Worm (Caenorhabditis elegans) whole organism, early embryonic: ENCODE data around the gene ZK1240.9.

ENCODE experiments used
- B0310.2 ChIP-seq: sonication (generic microtip); optimal IDR thresholded peaks from 2 replicates; lab custom pipeline; 2016; ENCODE audit warnings: mild to moderate bottlenecking, missing genetic modification characterization, missing compliant biosample characterization
- F13C5.2 ChIP-seq: sonication (generic microtip); optimal IDR thresholded peaks from 2 replicates; lab custom pipeline; 2017; ENCODE audit warnings: mild to moderate bottlenecking, missing genetic modification characterization, inconsistent platforms, missing compliant biosample characterization
- aly-1 ChIP-seq: sonication (generic microtip); optimal IDR thresholded peaks from 2 replicates; lab custom pipeline; 2016; ENCODE audit warnings: missing genetic modification characterization, missing compliant biosample characterization
- ama-1 ChIP-seq: fragments of 150-350 bp; optimal IDR thresholded peaks from 2 replicates; lab custom pipeline; 2014
- ceh-13 ChIP-seq: fragments of 200-800 bp; sonication (Bioruptor generic); optimal IDR thresholded peaks from 2 replicates; lab custom pipeline; 2018; ENCODE audit warnings: mild to moderate bottlenecking, missing genetic modification characterization, missing compliant biosample characterization
- ceh-36 ChIP-seq: sonication (generic microtip); optimal IDR thresholded peaks from 2 replicates; lab custom pipeline; 2016; ENCODE audit warnings: missing genetic modification characterization, inconsistent platforms, missing compliant biosample characterization
- ets-7 ChIP-seq: sonication (generic microtip); optimal IDR thresholded peaks from 2 replicates; lab custom pipeline; 2016; ENCODE audit warnings: missing genotype, missing genetic modification characterization, missing compliant biosample characterization
- flt-1 ChIP-seq: fragments of 200-800 bp; sonication (Bioruptor generic); IDR thresholded peaks from 2 replicates; pipeline ENCODE4 v1.3.6; 2022; ENCODE audit warnings: missing genetic modification characterization, missing compliant biosample characterization
- hmbx-1 ChIP-seq: sonication (generic microtip); optimal IDR thresholded peaks from 2 replicates; lab custom pipeline; 2016; ENCODE audit warnings: mild to moderate bottlenecking, missing genetic modification characterization, missing compliant biosample characterization
- hmg-4 ChIP-seq: fragments of 200-800 bp; sonication (Bioruptor generic); optimal IDR thresholded peaks from 2 replicates; lab custom pipeline; 2018; ENCODE audit warnings: mild to moderate bottlenecking, missing genetic modification characterization, missing compliant biosample characterization
- hnd-1 ChIP-seq: sonication (generic microtip); optimal IDR thresholded peaks from 2 replicates; lab custom pipeline; 2016; ENCODE audit warnings: missing genetic modification characterization, missing compliant biosample characterization
- pes-1 ChIP-seq: fragments of 200-800 bp; sonication (Bioruptor generic); IDR thresholded peaks from 2 replicates; pipeline ENCODE4 v1.3.6; 2022; ENCODE audit warnings: missing genetic modification reagents, missing genetic modification characterization, missing compliant biosample characterization
- scrt-1 ChIP-seq: fragments of 200-800 bp; sonication (Bioruptor generic); IDR thresholded peaks from 2 replicates; pipeline ENCODE4 v1.3.6; 2022; ENCODE audit warnings: missing genetic modification characterization, missing compliant biosample characterization
- sea-1 ChIP-seq: fragments of 200-800 bp; sonication (Bioruptor generic); conservative IDR thresholded peaks from 2 replicates; pipeline ENCODE4 v1.3.6; 2022; ENCODE audit warnings: missing genetic modification characterization, missing compliant biosample characterization
- tbx-11 ChIP-seq: fragments of 200-800 bp; sonication (Bioruptor generic); IDR thresholded peaks from 2 replicates; pipeline ENCODE4 v1.3.6; 2022; ENCODE audit warnings: missing genetic modification characterization, missing compliant biosample characterization
- tbx-37 ChIP-seq: fragments of 200-800 bp; sonication (Bioruptor generic); conservative IDR thresholded peaks from 2 replicates; pipeline ENCODE4 v1.3.6; 2022; ENCODE audit warnings: missing genetic modification reagents, missing genetic modification characterization, missing compliant biosample characterization
- tra-4 ChIP-seq: sonication (generic microtip); optimal IDR thresholded peaks from 2 replicates; lab custom pipeline; 2017; ENCODE audit warnings: missing genetic modification characterization, missing compliant biosample characterization

Gene ZK1240.9

ce11 chrII:2304575-2304974 lies 13.4 kb upstream of the ZK1240.9 start:
- TF ChIP-seq ceh-36 (tag; lab: Kevin White, UChicago) (no peak), aly-1 (tag; lab: Kevin White, UChicago) (no peak), tra-4 (tag; lab: Kevin White, UChicago) (no peak), ceh-13 (GFP tag; lab: Kevin White, UChicago) (no peak), hnd-1 (tag; lab: Kevin White, UChicago) (no peak), tbx-37 (no peak), ets-7 (tag; lab: Kevin White, UChicago) (no peak), hmbx-1 (tag; lab: Kevin White, UChicago) (no peak), flt-1 (no peak), ama-1 (no peak), pes-1 (GFP tag; lab: Robert Waterston, UW) (no peak), tbx-11 (GFP tag; lab: Robert Waterston, UW) (no peak), sea-1 (GFP tag; lab: Robert Waterston, UW) (no peak)

ce11 chrII:2305507-2305906 lies 12.5 kb upstream of the ZK1240.9 start:
- TF ChIP-seq tra-4 (tag; lab: Kevin White, UChicago) (no peak), hmg-4 (GFP tag; lab: Kevin White, UChicago) (no peak), hmbx-1 (tag; lab: Kevin White, UChicago) (no peak), hnd-1 (tag; lab: Kevin White, UChicago) (no peak), pes-1 (GFP tag; lab: Robert Waterston, UW) (no peak), sea-1 (GFP tag; lab: Robert Waterston, UW) (no peak), tbx-11 (GFP tag; lab: Robert Waterston, UW) (no peak), F13C5.2 (tag; lab: Kevin White, UChicago) (no peak), scrt-1 (no peak), ceh-13 (GFP tag; lab: Kevin White, UChicago) (no peak), ama-1 (no peak), tbx-37 (no peak), flt-1 (no peak), ceh-36 (tag; lab: Kevin White, UChicago) (no peak), ets-7 (tag; lab: Kevin White, UChicago) (no peak), aly-1 (tag; lab: Kevin White, UChicago) (no peak), B0310.2 (tag; lab: Kevin White, UChicago) (no peak)

- no peak for TF ChIP-seq F13C5.2 (tag; lab: Kevin White, UChicago)
- TF ChIP-seq hnd-1 (tag; lab: Kevin White, UChicago), result no peak
- TF ChIP-seq ceh-13 (GFP tag; lab: Kevin White, UChicago), result no peak
- no peak for TF ChIP-seq tbx-11 (GFP tag; lab: Robert Waterston, UW)
- TF ChIP-seq tbx-37, result no peak
- no peak for TF ChIP-seq tra-4 (tag; lab: Kevin White, UChicago)
- no peak for TF ChIP-seq sea-1 (GFP tag; lab: Robert Waterston, UW)
- no peak for TF ChIP-seq ets-7 (tag; lab: Kevin White, UChicago)
Measured at ce11 chrII:2306741-2307140, 11.2 kb upstream of the ZK1240.9 start, which contains the start of gene B0281.3. Gene B0281.3, plus strand, starts transcription at chrII:2307041.

- TF ChIP-seq B0310.2 (tag; lab: Kevin White, UChicago), result no peak
- no peak for TF ChIP-seq tbx-37
- TF ChIP-seq tbx-11 (GFP tag; lab: Robert Waterston, UW), result no peak
- TF ChIP-seq tra-4 (tag; lab: Kevin White, UChicago), result no peak
- no peak for TF ChIP-seq flt-1
- TF ChIP-seq pes-1 (GFP tag; lab: Robert Waterston, UW), result no peak
- TF ChIP-seq ceh-36 (tag; lab: Kevin White, UChicago), result no peak
- TF ChIP-seq ceh-13 (GFP tag; lab: Kevin White, UChicago), result no peak
- no peak for TF ChIP-seq hnd-1 (tag; lab: Kevin White, UChicago)
- TF ChIP-seq hmbx-1 (tag; lab: Kevin White, UChicago), result no peak
- no peak for TF ChIP-seq sea-1 (GFP tag; lab: Robert Waterston, UW)
- no peak for TF ChIP-seq aly-1 (tag; lab: Kevin White, UChicago)
- TF ChIP-seq hmg-4 (GFP tag; lab: Kevin White, UChicago), result no peak
- TF ChIP-seq F13C5.2 (tag; lab: Kevin White, UChicago), result no peak
- TF ChIP-seq scrt-1, result no peak
- TF ChIP-seq ama-1, result no peak
- TF ChIP-seq ets-7 (tag; lab: Kevin White, UChicago), result no peak
Measured at ce11 chrII:2312747-2313146, 5.2 kb upstream of the ZK1240.9 start, which contains the start of the genes trim-21 and B0281.1. Gene trim-21, minus strand, starts transcription at chrII:2312847. Gene B0281.1, plus strand, starts transcription at chrII:2313067.

ce11 chrII:2320097-2320496 lies 2.1 kb downstream of the ZK1240.9 start, which contains the start of gene ZK1240.3:
Gene ZK1240.3, plus strand, starts transcription at chrII:2320334.
- TF ChIP-seq pes-1 (GFP tag; lab: Robert Waterston, UW) (no peak), aly-1 (tag; lab: Kevin White, UChicago) (no peak), sea-1 (GFP tag; lab: Robert Waterston, UW) (no peak), hmg-4 (GFP tag; lab: Kevin White, UChicago) (no peak), tra-4 (tag; lab: Kevin White, UChicago) (no peak), tbx-37 (no peak), scrt-1 (no peak)

ce11 chrII:2322857-2323518 lies 5.0 kb downstream of the ZK1240.9 start, which contains the start of the genes ZK1240.6 and ZK1240.2:
Gene ZK1240.6, minus strand, starts transcription at chrII:2322907.
Gene ZK1240.2, plus strand, starts transcription at chrII:2323376.
- TF ChIP-seq hmg-4 (GFP tag; lab: Kevin White, UChicago), result no peak

ce11 chrII:2324956-2325355 lies 7.0 kb downstream of the ZK1240.9 start, which contains the start of gene ZK1240.11:
Gene ZK1240.11, plus strand, starts transcription at chrII:2325256.
- no peak for TF ChIP-seq ceh-13 (GFP tag; lab: Kevin White, UChicago)
